Worm (Caenorhabditis elegans) whole organism, early embryonic: ENCODE data around the gene F19C7.4.

Experiments
- ama-1 ChIP-seq: fragments of 150-350 bp; optimal IDR thresholded peaks from 2 replicates; lab custom pipeline; 2014
- flt-1 ChIP-seq: fragments of 200-800 bp; sonication (Bioruptor generic); IDR thresholded peaks from 2 replicates; pipeline ENCODE4 v1.3.6; 2022; ENCODE audit warnings: missing genetic modification characterization, missing compliant biosample characterization
- hmbx-1 ChIP-seq: sonication (generic microtip); optimal IDR thresholded peaks from 2 replicates; lab custom pipeline; 2016; ENCODE audit warnings: mild to moderate bottlenecking, missing genetic modification characterization, missing compliant biosample characterization
- hmg-4 ChIP-seq: fragments of 200-800 bp; sonication (Bioruptor generic); optimal IDR thresholded peaks from 2 replicates; lab custom pipeline; 2018; ENCODE audit warnings: mild to moderate bottlenecking, missing genetic modification characterization, missing compliant biosample characterization
- hnd-1 ChIP-seq: sonication (generic microtip); optimal IDR thresholded peaks from 2 replicates; lab custom pipeline; 2016; ENCODE audit warnings: missing genetic modification characterization, missing compliant biosample characterization
- scrt-1 ChIP-seq: fragments of 200-800 bp; sonication (Bioruptor generic); IDR thresholded peaks from 2 replicates; pipeline ENCODE4 v1.3.6; 2022; ENCODE audit warnings: missing genetic modification characterization, missing compliant biosample characterization
- sea-1 ChIP-seq: fragments of 200-800 bp; sonication (Bioruptor generic); conservative IDR thresholded peaks from 2 replicates; pipeline ENCODE4 v1.3.6; 2022; ENCODE audit warnings: missing genetic modification characterization, missing compliant biosample characterization
- tbx-37 ChIP-seq: fragments of 200-800 bp; sonication (Bioruptor generic); conservative IDR thresholded peaks from 2 replicates; pipeline ENCODE4 v1.3.6; 2022; ENCODE audit warnings: missing genetic modification reagents, missing genetic modification characterization, missing compliant biosample characterization

ce11 chrIV:4636001-4636400 lies 33.3 kb downstream of the F19C7.4 start, which contains the start of gene R105.5:
- TF ChIP-seq hmg-4 (GFP tag; lab: Kevin White, UChicago) (no peak), hnd-1 (tag; lab: Kevin White, UChicago) (no peak), ama-1 (lab: Kevin White, UChicago) (no peak), tbx-37 (GFP tag; lab: Robert Waterston, UW) (no peak), scrt-1 (GFP tag; lab: Robert Waterston, UW) (no peak), sea-1 (GFP tag; lab: Robert Waterston, UW) (no peak), hmbx-1 (tag; lab: Kevin White, UChicago) (no peak), flt-1 (no peak)
